Fruit fly (Drosophila melanogaster) whole organism, larva: ENCODE measurements around the gene CG17612.

Experiments
- noc ChIP-seq: fragments of 200-800 bp; sonication (Bioruptor generic); optimal IDR thresholded peaks from 3 replicates; lab custom pipeline; 2019; ENCODE audit warnings: missing biosample characterization, mild to moderate bottlenecking, missing genetic modification characterization, moderate library complexity

The CG17612 gene

DNA sequence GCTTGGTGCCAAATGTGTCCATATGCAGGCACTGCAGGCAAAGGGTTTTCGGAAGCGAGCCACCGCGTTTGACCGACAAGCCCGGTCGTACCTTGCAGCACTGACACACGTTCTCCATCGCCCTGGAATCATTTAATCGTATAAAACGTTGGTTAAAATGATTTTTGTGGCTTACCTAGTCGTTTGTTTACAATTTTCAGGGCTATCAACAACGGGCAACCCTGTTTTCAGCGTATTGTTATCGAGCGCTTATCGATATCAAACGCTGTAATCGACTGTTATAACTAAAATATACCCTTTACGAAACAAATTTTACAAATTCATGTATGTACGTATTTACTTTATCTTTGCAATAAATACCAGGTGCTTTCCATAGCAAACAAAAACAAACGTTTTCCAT, at the start of gene CG17612:
Gene CG17612 (minus strand): TSS at position 214 of the 400 bp plus-strand sequence.
- no peak for TF ChIP-seq noc

DNA sequence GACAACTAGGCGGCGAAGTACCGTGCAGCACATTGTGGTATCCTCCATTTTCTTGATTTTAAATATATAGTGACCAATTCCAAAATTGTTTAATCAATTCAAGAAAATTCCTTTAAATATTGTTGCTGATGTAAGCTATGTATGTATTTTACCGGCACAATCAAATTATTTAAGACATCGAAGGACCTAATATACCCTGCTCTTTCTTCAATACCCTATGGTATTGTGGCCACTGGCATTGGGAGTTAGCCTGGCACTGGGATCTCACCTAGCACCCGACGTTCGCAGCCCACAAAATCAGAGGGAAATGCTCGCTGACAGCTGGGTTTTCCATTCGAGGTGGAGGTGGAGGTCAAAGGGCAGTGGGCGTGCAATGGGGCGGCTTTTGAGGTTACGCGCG, 39.6 kb upstream of the CG17612 start:
- no peak for TF ChIP-seq noc

DNA sequence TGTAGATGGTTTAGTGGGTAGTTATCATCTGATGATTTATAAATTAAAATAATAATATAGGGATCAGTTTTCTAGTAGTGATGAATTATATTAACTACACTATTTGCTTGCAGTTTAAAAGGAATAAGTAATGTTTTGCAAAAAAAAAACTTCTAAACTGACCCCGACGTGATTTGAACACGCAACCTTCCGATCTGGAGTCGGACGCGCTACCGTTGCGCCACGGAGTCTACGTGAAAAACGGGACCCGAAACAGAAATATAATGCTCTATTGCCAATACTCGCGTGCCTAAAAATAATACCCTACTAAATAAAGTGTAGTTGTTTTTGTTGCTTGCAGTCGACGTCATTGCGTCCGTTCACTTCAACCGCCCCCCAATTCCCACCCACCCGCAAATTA, 36.3 kb upstream of the CG17612 start:
- TF ChIP-seq noc = no peak

DNA sequence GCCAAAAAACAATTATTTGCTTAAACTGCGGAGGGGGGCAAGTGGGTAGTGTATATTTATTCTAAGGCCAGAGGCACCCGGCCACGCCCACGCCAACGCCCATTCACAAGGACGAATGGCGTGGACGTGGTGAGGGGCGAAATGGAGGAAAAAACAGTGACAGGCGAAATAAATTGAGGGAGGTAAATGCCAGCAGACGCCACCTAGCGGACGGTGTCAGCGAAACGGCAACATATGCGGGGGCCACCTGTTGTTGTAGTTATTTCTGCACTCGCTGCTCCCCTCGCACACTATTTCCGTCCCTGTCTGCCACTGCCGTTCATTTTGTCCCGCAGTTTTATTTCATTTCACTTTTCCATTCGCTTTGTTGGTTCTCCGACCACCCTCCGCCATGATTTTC, 35.4 kb upstream of the CG17612 start:
- no peak for TF ChIP-seq noc

DNA sequence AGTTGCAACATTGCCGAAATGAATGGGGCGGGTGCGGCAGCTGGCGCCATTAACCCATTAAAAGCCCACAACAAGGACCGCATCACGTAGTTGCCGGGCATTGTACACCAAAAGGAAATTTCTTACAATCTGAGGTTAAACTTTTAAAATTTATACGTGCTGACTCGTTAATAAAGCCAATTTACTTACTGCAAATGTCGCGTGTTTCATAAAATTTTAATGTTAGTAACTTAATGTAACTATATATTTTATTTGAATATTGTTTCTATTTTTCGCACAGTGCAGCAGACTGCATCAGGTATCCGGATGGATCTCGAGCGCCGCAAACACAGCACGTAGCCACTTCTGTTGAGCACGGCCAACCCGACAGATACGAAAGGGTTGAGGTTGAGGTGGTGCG, 34.4 kb upstream of the CG17612 start:
- no peak for TF ChIP-seq noc

DNA sequence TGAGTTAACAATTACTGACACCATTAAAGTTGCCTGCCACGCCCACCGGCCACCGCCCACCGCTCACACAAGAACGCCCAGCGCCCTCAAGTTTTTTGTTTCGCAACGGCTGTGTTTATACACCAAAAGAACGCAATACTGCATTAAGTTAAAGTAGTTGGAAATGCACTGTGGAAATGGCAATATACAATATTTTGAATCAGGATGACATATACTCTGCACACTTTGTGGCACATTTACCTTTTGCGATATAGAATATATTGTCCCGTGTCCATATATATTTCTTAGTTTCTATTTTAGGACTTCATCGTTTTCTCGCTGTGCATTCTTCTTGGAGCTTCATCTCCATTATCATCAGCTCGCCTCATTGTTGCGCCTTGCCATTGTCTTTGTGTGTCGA, 33.6 kb upstream of the CG17612 start:
- no peak for TF ChIP-seq noc

DNA sequence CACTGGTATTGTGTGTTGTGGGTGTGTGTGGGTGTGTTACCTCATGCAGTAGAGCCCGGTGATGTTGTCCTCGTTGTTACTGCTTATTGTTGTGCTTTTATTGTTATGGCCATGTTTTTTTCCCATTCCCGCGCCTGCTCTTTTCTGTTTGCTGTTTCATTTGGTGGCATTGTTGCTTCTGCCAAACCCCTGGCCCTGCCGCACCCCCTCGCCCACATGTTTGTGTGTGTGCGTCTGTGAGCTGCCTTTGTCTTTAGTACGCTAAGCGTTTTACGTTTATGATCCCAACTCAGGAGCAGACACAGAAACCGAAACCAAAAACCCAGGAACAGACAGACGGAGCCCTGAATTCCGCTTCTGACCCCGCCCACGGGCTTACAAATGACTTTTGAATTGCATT, 31.5 kb upstream of the CG17612 start:
- TF ChIP-seq noc = no peak

DNA sequence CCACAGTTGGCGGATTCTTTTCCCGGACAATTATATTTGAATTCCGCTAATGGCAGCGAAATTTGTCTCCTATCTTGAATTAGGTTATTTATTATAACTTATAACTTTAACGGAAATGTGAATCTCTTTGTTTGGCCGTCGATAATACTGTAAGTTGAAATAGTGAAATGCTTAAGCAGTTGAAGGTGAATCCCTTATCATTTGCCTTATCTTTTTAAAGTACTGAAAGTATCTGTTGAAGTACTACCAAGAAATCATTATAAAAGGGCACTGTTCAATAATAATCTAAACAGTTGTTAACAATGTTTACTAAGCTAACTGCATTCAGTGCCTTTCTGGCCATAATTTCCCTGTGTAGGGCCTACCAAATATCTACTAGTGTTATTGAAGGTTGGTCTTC, 28.3 kb upstream of the CG17612 start, which contains the start of gene CG43055:
Gene CG43055 (plus strand): TSS at position 301 of the 400 bp plus-strand sequence.
- no peak for TF ChIP-seq noc

DNA sequence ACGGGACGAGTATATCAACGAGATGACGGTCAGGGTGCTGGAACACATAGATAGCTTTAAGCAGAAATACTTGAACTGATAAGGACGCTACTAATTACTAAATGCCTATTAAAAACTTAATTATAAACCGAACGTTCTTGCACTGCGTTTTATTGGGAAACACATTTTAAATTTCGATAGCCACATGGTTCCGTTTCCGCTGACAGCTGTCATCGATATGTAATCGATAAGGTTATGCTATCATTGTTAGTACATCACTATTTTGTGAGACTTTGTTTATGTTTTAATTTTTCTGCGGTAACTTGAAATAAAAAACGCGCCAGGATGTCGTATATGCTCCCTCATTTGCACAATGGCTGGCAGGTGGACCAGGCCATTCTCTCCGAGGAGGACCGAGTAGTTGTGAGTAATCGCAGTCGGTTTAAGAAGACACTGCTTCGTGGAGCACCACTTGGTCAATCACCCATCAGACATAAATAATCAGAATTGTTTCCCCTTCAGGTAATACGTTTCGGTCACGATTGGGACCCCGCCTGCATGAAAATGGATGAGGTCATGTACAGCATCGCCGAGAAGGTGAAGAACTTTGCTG, 20.6 kb upstream of the CG17612 start, which contains the start of gene Dim1:
Gene Dim1 (plus strand): TSS at position 239 of the 592 bp plus-strand sequence.
- no peak for TF ChIP-seq noc

DNA sequence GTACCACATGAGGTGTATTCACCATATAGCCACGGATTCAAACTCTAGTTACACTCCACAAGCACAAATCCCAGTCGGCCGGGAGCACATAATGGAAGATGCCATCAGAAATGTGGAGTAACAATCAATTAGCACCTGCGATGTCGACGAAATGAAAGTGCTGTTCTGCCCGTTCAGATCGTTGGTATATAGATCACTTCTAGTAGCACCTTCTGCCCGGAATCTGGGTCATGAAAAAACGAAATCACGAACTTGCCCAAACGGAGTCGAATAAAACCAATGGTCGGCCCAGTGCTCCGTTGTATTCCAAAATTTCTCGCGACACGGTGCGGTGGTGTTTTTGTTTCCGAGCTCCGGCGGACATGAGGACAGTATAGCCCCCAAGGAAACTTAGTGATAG, 18.1 kb upstream of the CG17612 start, which contains the start of gene CG33003:
Gene CG33003 (plus strand): TSS at position 301 of the 400 bp plus-strand sequence.
- TF ChIP-seq noc = no peak

DNA sequence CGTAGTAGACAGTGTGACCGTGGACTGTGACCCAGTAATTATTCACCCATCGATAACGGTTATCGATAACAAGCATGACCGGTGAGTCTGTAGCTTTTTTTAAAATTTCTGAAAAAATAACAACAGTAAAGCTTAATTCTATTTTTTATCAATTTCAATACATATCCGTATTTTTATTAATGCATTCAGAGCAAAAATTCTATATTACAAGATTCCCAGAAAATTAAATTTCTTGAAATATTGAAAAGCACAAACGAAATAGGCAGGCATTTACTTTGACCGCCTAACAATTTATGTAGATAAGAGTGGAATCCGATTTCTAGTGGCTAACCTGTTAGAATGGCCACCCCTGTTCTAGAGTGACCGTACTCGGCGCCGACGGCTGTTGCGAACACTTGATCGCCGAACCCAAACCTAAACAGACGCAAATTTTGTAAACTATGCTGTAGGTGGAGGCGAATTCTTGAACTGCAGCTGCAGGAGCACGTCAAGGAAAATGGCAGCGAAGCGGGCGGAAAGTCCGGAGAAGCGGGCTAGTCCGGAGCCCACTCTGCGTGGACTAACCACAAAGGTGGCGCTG, 11.4 kb upstream of the CG17612 start, which contains the start of gene CG3652:
Gene CG3652 (minus strand): TSS at position 35 of the 580 bp plus-strand sequence.
- TF ChIP-seq noc = no peak

DNA sequence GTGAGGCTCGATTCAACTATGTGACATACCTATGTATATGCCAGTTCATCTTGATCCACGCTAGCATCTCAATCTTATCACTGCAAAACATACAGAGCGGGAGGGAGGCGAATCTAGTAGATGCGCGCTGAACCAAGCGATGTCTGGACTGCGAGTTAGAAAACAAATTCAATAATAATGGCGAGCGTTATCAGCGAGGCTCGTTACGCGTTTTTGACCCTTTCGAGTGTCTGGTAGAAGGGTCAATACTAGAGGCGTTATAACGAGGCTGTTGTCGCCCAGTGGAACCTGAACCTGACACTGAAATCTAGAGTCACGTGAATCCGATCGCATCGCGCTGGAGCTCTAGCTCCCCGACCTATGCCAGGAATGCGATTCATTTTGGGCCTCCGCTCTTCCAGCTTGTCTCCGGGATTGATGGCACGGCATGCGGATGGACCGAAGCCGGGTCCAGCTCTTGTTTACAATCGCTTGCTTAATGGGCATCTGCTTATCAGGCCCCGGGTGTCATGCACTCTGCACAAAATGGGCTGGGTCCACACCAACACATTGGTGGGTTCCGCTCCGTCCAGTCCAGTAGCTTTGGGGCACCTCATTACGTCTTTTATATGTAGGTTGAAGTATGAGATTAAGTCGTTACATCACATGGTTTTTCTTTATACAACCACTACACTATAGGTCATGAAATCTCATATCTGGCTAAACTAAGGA, 7.0 kb upstream of the CG17612 start:
- TF ChIP-seq noc = no peak

DNA sequence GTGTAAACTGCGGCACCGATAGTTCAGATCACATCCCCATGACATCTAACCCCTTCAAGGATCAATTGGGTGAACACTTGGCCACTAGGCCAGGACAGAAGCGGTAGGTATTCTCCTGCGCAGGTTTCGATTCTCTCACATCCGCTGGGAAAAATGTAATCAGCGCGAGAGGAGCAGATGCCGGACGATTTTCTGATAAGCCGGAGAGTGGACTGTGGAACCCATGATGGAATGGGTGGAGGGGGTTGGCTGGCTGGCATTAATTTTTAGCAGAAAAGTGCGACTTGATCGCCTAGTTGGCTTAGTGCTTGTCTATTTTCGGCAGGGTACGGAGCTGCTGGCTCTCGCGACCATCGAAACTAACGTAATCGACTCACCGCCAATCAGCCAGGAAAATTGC, 5.5 kb upstream of the CG17612 start, which contains the start of gene Tps1:
Gene Tps1 (plus strand): TSS at position 301 of the 400 bp plus-strand sequence.
- TF ChIP-seq noc = peak; percentile 12

DNA sequence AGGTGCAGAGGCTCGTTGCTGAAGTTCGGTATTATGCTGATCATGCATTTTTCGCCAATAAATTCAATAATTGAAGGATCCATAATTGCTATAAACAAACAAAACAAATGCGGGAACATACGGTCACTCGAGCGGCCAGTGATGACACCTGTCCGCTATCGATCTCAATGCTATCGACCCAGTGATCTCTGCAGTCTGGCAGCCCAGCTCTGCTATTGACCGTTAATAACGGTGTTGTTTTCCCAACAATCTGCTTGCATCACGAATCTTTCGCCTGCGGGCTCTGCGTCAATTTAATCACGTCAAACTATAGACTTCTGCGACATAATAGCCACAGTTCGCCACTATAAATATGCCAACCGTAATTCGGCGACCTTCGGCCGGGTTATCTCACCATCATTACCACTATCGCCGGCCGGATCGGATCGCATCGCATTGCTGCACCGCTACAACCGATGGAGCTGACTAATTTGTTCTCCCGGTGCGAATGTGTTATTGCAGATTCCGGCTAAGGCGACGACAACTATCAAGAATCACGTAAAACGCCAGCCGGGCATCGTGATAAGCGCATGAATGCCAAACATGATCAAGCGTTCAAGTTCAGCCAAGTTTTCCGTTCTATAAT, 4.5 kb upstream of the CG17612 start, which contains the start of gene Psf2:
Gene Psf2 (minus strand): TSS at position 431 of the 625 bp plus-strand sequence.
- TF ChIP-seq noc = no peak

DNA sequence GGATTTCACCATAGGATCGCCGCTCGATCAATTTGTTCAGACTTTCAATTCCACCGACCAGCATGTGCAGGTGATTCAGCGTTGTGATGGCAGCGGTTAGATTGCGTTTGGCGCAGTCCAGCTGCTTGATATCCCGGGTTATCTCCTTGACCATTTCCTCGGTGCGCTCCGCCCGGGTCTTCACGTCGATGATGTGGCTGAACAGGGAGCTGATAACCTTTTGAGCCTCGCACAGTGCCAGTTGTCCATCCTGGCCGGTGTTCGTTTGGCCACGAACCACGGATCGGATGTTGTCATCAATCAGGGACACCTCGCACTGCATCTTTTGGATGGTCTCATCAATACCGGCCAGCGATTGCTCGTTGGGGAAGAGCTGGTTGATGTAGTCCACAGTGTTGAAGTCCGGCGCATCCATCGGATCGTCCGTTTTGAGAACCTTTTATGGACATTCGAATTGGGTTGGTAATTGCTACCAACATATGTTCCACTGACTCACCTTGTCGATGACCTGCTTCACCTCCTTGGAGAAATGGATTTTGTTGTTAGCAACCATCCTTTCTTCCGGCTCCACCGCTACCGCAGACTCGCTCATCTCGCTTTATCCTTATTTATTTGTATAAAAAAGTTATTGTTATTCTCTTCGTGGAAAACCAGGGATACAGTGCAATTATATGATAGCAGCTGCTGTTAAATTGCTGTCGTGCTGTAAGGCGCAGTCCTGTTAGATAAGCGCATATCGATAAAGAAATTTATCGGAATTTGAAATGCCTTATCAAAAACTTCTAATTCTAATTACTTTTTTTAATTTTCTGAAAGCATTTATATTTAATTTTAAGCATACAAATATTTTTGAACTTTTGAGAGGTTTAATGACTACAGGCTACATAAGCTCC, 3.1 kb upstream of the CG17612 start, which contains the start of gene Vps53:
Gene Vps53 (minus strand): TSS at position 676 of the 893 bp plus-strand sequence.
- no peak for TF ChIP-seq noc

DNA sequence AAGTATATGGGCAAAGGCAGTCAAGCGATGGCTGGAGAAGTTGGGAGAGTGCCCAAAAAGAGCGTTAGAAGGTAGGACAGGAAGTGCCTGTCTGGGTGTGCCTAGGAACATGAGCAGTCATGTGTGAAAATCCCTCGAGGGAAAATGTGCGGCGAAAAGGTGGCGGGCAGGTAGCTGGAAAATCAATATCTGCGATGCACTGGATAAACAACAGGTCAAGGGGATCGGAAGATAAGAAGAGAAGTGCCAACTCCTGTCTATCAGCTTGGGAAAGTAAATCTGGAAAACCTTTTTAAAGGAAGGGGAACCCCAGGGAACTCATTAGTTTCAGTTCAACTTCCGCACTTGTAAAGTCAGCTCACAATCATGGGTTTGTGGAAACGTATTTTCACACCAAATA, 4.2 kb downstream of the CG17612 start:
- no peak for TF ChIP-seq noc
